Worm (Caenorhabditis elegans): ENCODE measurements around the gene Y71H2AM.29.
A peak's percentile ranks its signal among the peaks of the same experiment; 100 is the strongest.

Gene Y71H2AM.29

ce11 chrIII:2811410-2811809, 21.2 kb upstream of the Y71H2AM.29 start (continued):
- TF ChIP-seq ztf-11 (tag; optimal IDR thresholded peaks at IDR 0.05), result no peak
- no peak for TF ChIP-seq ztf-7 (tag; optimal IDR thresholded peaks at IDR 0.05)
- no peak for TF ChIP-seq dmd-9 (GFP tag; IDR thresholded peaks at IDR 0.05)
- no peak for TF ChIP-seq unc-62 (GFP tag; optimal IDR thresholded peaks at IDR 0.05 in 1 of 2)
- no peak for TF ChIP-seq unc-62 (tag; optimal IDR thresholded peaks at IDR 0.05)
- TF ChIP-seq lin-13 (GFP tag; optimal IDR thresholded peaks at IDR 0.05), result no peak
- peak in 1 of 2 experiments; percentile 69 for TF ChIP-seq hif-1 (tag; optimal IDR thresholded peaks at IDR 0.05)
- no peak for TF ChIP-seq zfp-2 (tag; optimal IDR thresholded peaks at IDR 0.05)
- TF ChIP-seq madf-5 (GFP tag; IDR thresholded peaks at IDR 0.05), result no peak
- TF ChIP-seq spr-3 (GFP tag; optimal IDR thresholded peaks at IDR 0.05), result peak; percentile 40
- no peak for TF ChIP-seq lin-39 (tag; optimal IDR thresholded peaks at IDR 0.05)
- TF ChIP-seq dmd-8 (GFP tag; IDR thresholded peaks at IDR 0.05), result no peak
- no peak for TF ChIP-seq ceh-82 (tag; optimal IDR thresholded peaks at IDR 0.05)
- TF ChIP-seq unc-130 (GFP tag; optimal IDR thresholded peaks at IDR 0.05), result peak; percentile 41
- no peak for TF ChIP-seq hlh-30 (tag; optimal IDR thresholded peaks at IDR 0.05; ENCODE audit: insufficient read depth)
- TF ChIP-seq pqm-1 (tag; optimal IDR thresholded peaks at IDR 0.05), result no peak
- no peak for TF ChIP-seq lim-7 (GFP tag; IDR thresholded peaks at IDR 0.05)
- no peak for TF ChIP-seq set-16 (GFP tag; IDR thresholded peaks at IDR 0.05)
- no peak for TF ChIP-seq aha-1 (tag)
- TF ChIP-seq dve-1 (tag; optimal IDR thresholded peaks at IDR 0.05; ENCODE audit: insufficient read depth), result no peak
- TF ChIP-seq ZK546.5 (tag; optimal IDR thresholded peaks at IDR 0.05), result no peak
- TF ChIP-seq Y75B8A.6 (GFP tag; IDR thresholded peaks at IDR 0.05), result no peak
- TF ChIP-seq unc-39 (tag; optimal IDR thresholded peaks at IDR 0.05), result no peak
- TF ChIP-seq lin-15B (tag; optimal IDR thresholded peaks at IDR 0.05), result no peak
- no peak for TF ChIP-seq hmg-1.1 (GFP tag; IDR thresholded peaks at IDR 0.05)
- TF ChIP-seq arid-1 (GFP tag; conservative IDR thresholded peaks at IDR 0.05), result 0 out of 2 replicates have a peak, but pooled peaks have one; percentile 23
- no peak for TF ChIP-seq nhr-10 (tag; optimal IDR thresholded peaks at IDR 0.05)
- TF ChIP-seq zfp-3 (GFP tag; conservative IDR thresholded peaks at IDR 0.05), result 0 out of 2 replicates have a peak, but pooled peaks have one; percentile 19
- TF ChIP-seq nhr-111 (GFP tag; optimal IDR thresholded peaks at IDR 0.05), result peak; percentile 60
- TF ChIP-seq tra-1 (GFP tag; IDR thresholded peaks at IDR 0.05), result no peak
- TF ChIP-seq ctbp-1 (GFP tag; IDR thresholded peaks at IDR 0.05), result 0 out of 2 replicates have a peak, but pooled peaks have one; percentile 42
- TF ChIP-seq ceh-32 (tag; optimal IDR thresholded peaks at IDR 0.05; ENCODE audit: poor library complexity), result no peak
- TF ChIP-seq ceh-20 (GFP tag; IDR thresholded peaks at IDR 0.05), result no peak
- TF ChIP-seq T20F7.1 (GFP tag; optimal IDR thresholded peaks at IDR 0.05), result peak; percentile 29
- TF ChIP-seq fkh-10 (GFP tag; optimal IDR thresholded peaks at IDR 0.05), result no peak
- TF ChIP-seq F49E8.2 (tag; optimal IDR thresholded peaks at IDR 0.05; ENCODE audit: borderline replicate concordance), result peak; percentile 47
- no peak for TF ChIP-seq nhr-28 (tag; optimal IDR thresholded peaks at IDR 0.05)
- no peak for TF ChIP-seq zip-2 (tag; optimal IDR thresholded peaks at IDR 0.05)
- no peak for TF ChIP-seq mep-1 (tag; optimal IDR thresholded peaks at IDR 0.05)
- peak; percentile 76 for TF ChIP-seq ama-1 (optimal IDR thresholded peaks at IDR 0.05)
- peak; percentile 53 for TF ChIP-seq duxl-1 (tag; optimal IDR thresholded peaks at IDR 0.05; ENCODE audit: poor library complexity)
- no peak for TF ChIP-seq nhr-41 (GFP tag; IDR thresholded peaks at IDR 0.05)
- TF ChIP-seq fos-1 (tag; optimal IDR thresholded peaks at IDR 0.05), result no peak
- no peak for TF ChIP-seq mxl-3 (GFP tag; optimal IDR thresholded peaks at IDR 0.05)
- TF ChIP-seq snpc-1.2 (GFP tag; IDR thresholded peaks at IDR 0.05), result no peak
- no peak for TF ChIP-seq zag-1 (tag; optimal IDR thresholded peaks at IDR 0.05)
- TF ChIP-seq nhr-6 (tag; optimal IDR thresholded peaks at IDR 0.05), result no peak
- TF ChIP-seq lir-3 (tag; optimal IDR thresholded peaks at IDR 0.05), result no peak
- no peak for TF ChIP-seq vab-7 (GFP tag; IDR thresholded peaks at IDR 0.05)
- TF ChIP-seq hlh-11 (tag; optimal IDR thresholded peaks at IDR 0.05), result no peak
- no peak for TF ChIP-seq snpc-4 (tag; optimal IDR thresholded peaks at IDR 0.05)
- TF ChIP-seq nhr-48 (tag; optimal IDR thresholded peaks at IDR 0.05), result peak; percentile 2
- no peak for TF ChIP-seq ceh-62 (tag; optimal IDR thresholded peaks at IDR 0.05)

All from whole organism, L4 larva.